Fruit fly (Drosophila melanogaster): ENCODE measurements around the gene CG14105.

The CG14105 gene

dm6 chr3L:13425571-13425970, 902 bp downstream of the CG14105 start, which contains the start of gene CG14106:
CG14106 (minus strand) TSS chr3L:13425671.
- no peak for TF ChIP-seq CG32121 (GFP tag; IDR thresholded peaks at IDR 0.05)
- no peak for TF ChIP-seq CG14655 (GFP tag; optimal IDR thresholded peaks at IDR 0.05)
- no peak for TF ChIP-seq CG8301 (tag; optimal IDR thresholded peaks at IDR 0.05)
- TF ChIP-seq CG9948 (tag; optimal IDR thresholded peaks at IDR 0.05), result no peak
- no peak for TF ChIP-seq gl (tag; optimal IDR thresholded peaks at IDR 0.05)
- no peak for TF ChIP-seq CG10348 (GFP tag; IDR thresholded peaks at IDR 0.05)
- TF ChIP-seq Pif1B (GFP tag; optimal IDR thresholded peaks at IDR 0.05), result no peak
- TF ChIP-seq CG13204 (GFP tag; optimal IDR thresholded peaks at IDR 0.05), result no peak
- TF ChIP-seq CG17806 (tag; optimal IDR thresholded peaks at IDR 0.05), result no peak
- no peak for TF ChIP-seq D1 (tag; optimal IDR thresholded peaks at IDR 0.05)
- no peak for TF ChIP-seq CG12605 (GFP tag; IDR thresholded peaks at IDR 0.05)
- no peak for TF ChIP-seq fd96Ca (GFP tag; IDR thresholded peaks at IDR 0.05)
- no peak for TF ChIP-seq CG4496 (GFP tag; IDR thresholded peaks at IDR 0.05)
- no peak for TF ChIP-seq Snoo (tag; optimal IDR thresholded peaks at IDR 0.05)
- no peak for TF ChIP-seq EcR (GFP tag; optimal IDR thresholded peaks at IDR 0.05)
- no peak for TF ChIP-seq Pif1A (GFP tag; optimal IDR thresholded peaks at IDR 0.05)
- no peak for TF ChIP-seq CG15710 (tag; optimal IDR thresholded peaks at IDR 0.05)
- TF ChIP-seq CG8159 (tag; optimal IDR thresholded peaks at IDR 0.05), result no peak
- no peak for TF ChIP-seq CG34367 (tag; optimal IDR thresholded peaks at IDR 0.05)
- TF ChIP-seq Ets98B (GFP tag; IDR thresholded peaks at IDR 0.05), result no peak

- TF ChIP-seq rn (GFP tag; IDR thresholded peaks at IDR 0.05), result no peak
- no peak for TF ChIP-seq D1 (tag; optimal IDR thresholded peaks at IDR 0.05)
- TF ChIP-seq CG12605 (GFP tag; IDR thresholded peaks at IDR 0.05), result no peak
Measured at dm6 chr3L:13424068-13424467, 2.4 kb downstream of the CG14105 start, which contains the start of gene CG33263. CG33263 (minus strand) TSS chr3L:13424168.

dm6 chr3L:13422286-13422787, 4.1 kb downstream of the CG14105 start, which contains the start of gene CG32121:
CG32121 (minus strand) TSS chr3L:13422336.
- TF ChIP-seq Pif1B (GFP tag; optimal IDR thresholded peaks at IDR 0.05) (no peak), EcR (GFP tag; optimal IDR thresholded peaks at IDR 0.05) (no peak), Ets98B (GFP tag; IDR thresholded peaks at IDR 0.05) (no peak), CG15710 (tag; optimal IDR thresholded peaks at IDR 0.05) (no peak), CG32121 (GFP tag; IDR thresholded peaks at IDR 0.05) (no peak; the same call in 1 of the 2 replicates), CG8159 (tag; optimal IDR thresholded peaks at IDR 0.05) (no peak), D1 (tag; optimal IDR thresholded peaks at IDR 0.05) (no peak), CG13204 (GFP tag; optimal IDR thresholded peaks at IDR 0.05) (no peak)

dm6 chr3L:13420212-13420611, 6.3 kb downstream of the CG14105 start:
- no peak for TF ChIP-seq gl (tag; optimal IDR thresholded peaks at IDR 0.05)
- TF ChIP-seq D1 (tag; optimal IDR thresholded peaks at IDR 0.05), result no peak
- TF ChIP-seq CG4496 (GFP tag; IDR thresholded peaks at IDR 0.05), result no peak
- no peak for TF ChIP-seq CG13204 (GFP tag; optimal IDR thresholded peaks at IDR 0.05)
- no peak for TF ChIP-seq CG15710 (tag; optimal IDR thresholded peaks at IDR 0.05)
- TF ChIP-seq Snoo (tag; optimal IDR thresholded peaks at IDR 0.05), result no peak
- no peak for TF ChIP-seq CG12605 (GFP tag; IDR thresholded peaks at IDR 0.05)
- no peak for TF ChIP-seq CG10348 (GFP tag; IDR thresholded peaks at IDR 0.05)
- no peak for TF ChIP-seq CG8301 (tag; optimal IDR thresholded peaks at IDR 0.05)

- TF ChIP-seq CG17806 (tag; optimal IDR thresholded peaks at IDR 0.05) (no peak), CG10348 (GFP tag; IDR thresholded peaks at IDR 0.05) (no peak), Pif1A (GFP tag; optimal IDR thresholded peaks at IDR 0.05) (no peak), CG12605 (GFP tag; IDR thresholded peaks at IDR 0.05) (no peak), Ets98B (GFP tag; IDR thresholded peaks at IDR 0.05) (no peak), Snoo (tag; optimal IDR thresholded peaks at IDR 0.05) (no peak)
Measured at dm6 chr3L:13412886-13413224, 13.6 kb downstream of the CG14105 start.

dm6 chr3L:13412200-13412885, 14.1 kb downstream of the CG14105 start, which contains the start of the genes CG10222 and flr:
CG10222 (minus strand) TSS chr3L:13412453.
flr (plus strand) TSS chr3L:13412843.
- TF ChIP-seq CG8301 (tag; optimal IDR thresholded peaks at IDR 0.05) (no peak), fd96Ca (GFP tag; IDR thresholded peaks at IDR 0.05) (no peak), D1 (tag; optimal IDR thresholded peaks at IDR 0.05) (no peak), CG15710 (tag; optimal IDR thresholded peaks at IDR 0.05) (peak; percentile 8), CG14655 (GFP tag; optimal IDR thresholded peaks at IDR 0.05) (no peak), CG17806 (tag; optimal IDR thresholded peaks at IDR 0.05) (no peak), CG4496 (GFP tag; IDR thresholded peaks at IDR 0.05) (no peak), CG8159 (tag; optimal IDR thresholded peaks at IDR 0.05) (peak; percentile 39), Snoo (tag; optimal IDR thresholded peaks at IDR 0.05) (no peak), Pif1A (GFP tag; optimal IDR thresholded peaks at IDR 0.05) (no peak), CG32121 (GFP tag; IDR thresholded peaks at IDR 0.05) (peak; percentile 17; the same call in 1 of the 2 replicates), CG9948 (tag; optimal IDR thresholded peaks at IDR 0.05) (no peak), Ets98B (GFP tag; IDR thresholded peaks at IDR 0.05) (no peak), Pif1B (GFP tag; optimal IDR thresholded peaks at IDR 0.05) (no peak), CG10348 (GFP tag; IDR thresholded peaks at IDR 0.05) (no peak), EcR (GFP tag; optimal IDR thresholded peaks at IDR 0.05) (no peak), gl (tag; optimal IDR thresholded peaks at IDR 0.05) (no peak), rn (GFP tag; IDR thresholded peaks at IDR 0.05) (no peak), CG13204 (GFP tag; optimal IDR thresholded peaks at IDR 0.05) (no peak), CG12605 (GFP tag; IDR thresholded peaks at IDR 0.05) (no peak), CG34367 (tag; optimal IDR thresholded peaks at IDR 0.05) (no peak)
